Worm (Caenorhabditis elegans): ENCODE measurements around the gene K11D12.12.

Gene K11D12.12

ce11 chrV:5040925-5041324 is 11.1 kb upstream of the K11D12.12 start, which contains the start of gene K11D12.8:
Gene K11D12.8, minus strand, starts transcription at chrV:5041001.
- TF ChIP-seq xnd-1 (tag; optimal IDR thresholded peaks at IDR 0.05) (no peak), egrh-3 (GFP tag; IDR thresholded peaks at IDR 0.05) (no peak), Y56A3A.18 (GFP tag; IDR thresholded peaks at IDR 0.05) (no peak), rcor-1 (GFP tag; IDR thresholded peaks at IDR 0.05) (no peak), nhr-90 (tag; optimal IDR thresholded peaks at IDR 0.05) (no peak)

ce11 chrV:5046103-5046502 is 6.0 kb upstream of the K11D12.12 start, which contains the start of gene exc-14:
Gene exc-14, minus strand, starts transcription at chrV:5046203.
- TF ChIP-seq ztf-28 (GFP tag; IDR thresholded peaks at IDR 0.05) (no peak), rpc-1 (optimal IDR thresholded peaks at IDR 0.05) (no peak), rpc-1 (tag; optimal IDR thresholded peaks at IDR 0.05) (no peak), lin-40 (tag; optimal IDR thresholded peaks at IDR 0.05) (no peak)

DNA sequence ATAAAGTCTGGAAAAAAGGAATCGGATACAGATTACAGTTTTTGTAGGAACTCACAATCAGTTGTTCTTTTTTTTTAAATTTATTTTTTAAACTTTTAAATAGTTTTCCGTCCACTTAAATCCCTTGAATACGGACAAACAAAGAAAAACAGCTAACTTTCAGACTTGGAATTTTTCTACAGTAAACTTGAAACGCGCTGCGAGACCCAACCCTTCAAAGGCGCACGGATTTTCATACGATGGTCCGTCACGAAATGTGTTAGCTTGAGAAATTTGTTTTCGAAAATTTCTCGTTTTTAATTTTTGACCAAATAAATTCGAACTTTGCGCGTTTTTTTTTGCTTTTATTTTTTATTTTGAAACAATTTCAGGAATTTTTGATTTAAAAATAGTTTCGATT is 5.5 kb upstream of the K11D12.12 start:
- TF ChIP-seq hlh-26 (GFP tag; conservative IDR thresholded peaks at IDR 0.05) (no peak), gei-17 (GFP tag; optimal IDR thresholded peaks at IDR 0.05) (no peak), lsl-1 (GFP tag; optimal IDR thresholded peaks at IDR 0.05) (peak; percentile 42), nfyb-1 (GFP tag; IDR thresholded peaks at IDR 0.05) (no peak), F49E8.2 (tag; optimal IDR thresholded peaks at IDR 0.05; ENCODE audit: insufficient read depth) (no peak), nfya-1 (tag; optimal IDR thresholded peaks at IDR 0.05; ENCODE audit: borderline replicate concordance, insufficient read depth) (no peak), fkh-3 (tag; optimal IDR thresholded peaks at IDR 0.05) (no peak), lin-40 (tag; optimal IDR thresholded peaks at IDR 0.05) (no peak), madf-8 (GFP tag; conservative IDR thresholded peaks at IDR 0.05) (peak; percentile 68), ztf-25 (GFP tag; IDR thresholded peaks at IDR 0.05) (no peak), mcd-1 (GFP tag; IDR thresholded peaks at IDR 0.05) (no peak), xnd-1 (tag; optimal IDR thresholded peaks at IDR 0.05) (peak; percentile 58), mxl-1 (tag; optimal IDR thresholded peaks at IDR 0.05) (no peak), mes-4 (tag; optimal IDR thresholded peaks at IDR 0.05) (no peak), madf-3 (GFP tag; IDR thresholded peaks at IDR 0.05) (no peak), F33H1.4 (GFP tag; IDR thresholded peaks at IDR 0.05) (peak; percentile 60), egl-18 (GFP tag; IDR thresholded peaks at IDR 0.05) (no peak), cebp-2 (GFP tag; IDR thresholded peaks at IDR 0.05) (no peak), T26A5.8 (tag; optimal IDR thresholded peaks at IDR 0.05) (no peak)

DNA sequence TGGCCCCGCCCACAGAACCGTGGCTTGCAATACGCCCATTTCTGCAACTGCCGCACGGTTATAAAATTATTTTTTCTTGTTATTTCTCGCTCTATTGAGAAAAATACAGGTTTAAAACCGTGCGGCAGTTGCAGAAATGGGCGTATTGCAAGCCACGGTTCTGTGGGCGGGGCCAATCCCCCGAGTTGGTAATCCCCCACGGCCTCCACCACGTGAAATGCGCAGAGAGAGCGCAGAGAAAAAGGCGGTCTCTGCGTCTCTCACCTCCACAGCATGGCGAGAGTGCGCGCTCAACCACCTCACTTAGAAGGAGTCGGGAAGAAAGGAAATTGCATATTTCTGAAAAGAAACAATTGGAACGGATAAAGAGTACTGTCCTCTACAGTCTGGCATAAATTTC is 4.8 kb upstream of the K11D12.12 start:
- TF ChIP-seq C17E4.6 (GFP tag; IDR thresholded peaks at IDR 0.05) (peak; percentile 64), mcd-1 (GFP tag; IDR thresholded peaks at IDR 0.05) (peak; percentile 95), K11D2.4 (GFP tag; IDR thresholded peaks at IDR 0.05) (peak; percentile 92), F33H1.4 (GFP tag; IDR thresholded peaks at IDR 0.05) (peak; percentile 70), attf-6 (GFP tag; IDR thresholded peaks at IDR 0.05) (peak; percentile 15; the same call in 1 of the 2 replicates), madf-6 (GFP tag; IDR thresholded peaks at IDR 0.05) (peak; percentile 75), ceh-58 (GFP tag; IDR thresholded peaks at IDR 0.05) (0 out of 2 replicates have a peak, but pooled peaks have one; percentile 27), Y67H2A.10 (GFP tag; conservative IDR thresholded peaks at IDR 0.05) (0 out of 2 replicates have a peak, but pooled peaks have one; percentile 38), ztf-28 (GFP tag; IDR thresholded peaks at IDR 0.05) (peak; percentile 83), lin-26 (GFP tag; IDR thresholded peaks at IDR 0.05) (peak; percentile 66; the same call in 1 of the 2 replicates), hmg-20 (GFP tag; IDR thresholded peaks at IDR 0.05) (peak; percentile 81; the same call in 1 of the 2 replicates), nfyb-1 (GFP tag; IDR thresholded peaks at IDR 0.05) (peak; percentile 93), dox-1 (GFP tag; IDR thresholded peaks at IDR 0.05) (peak; percentile 95), egl-44 (GFP tag; IDR thresholded peaks at IDR 0.05) (peak; percentile 51; the same call in 1 of the 2 replicates), lir-1 (GFP tag; conservative IDR thresholded peaks at IDR 0.05) (peak; percentile 41; the same call in 1 of the 2 replicates), pbrm-1 (GFP tag; IDR thresholded peaks at IDR 0.05) (peak; percentile 95), attf-3 (GFP tag; conservative IDR thresholded peaks at IDR 0.05) (peak; percentile 68), let-526 (GFP tag; IDR thresholded peaks at IDR 0.05) (peak; percentile 82), madf-8 (GFP tag; conservative IDR thresholded peaks at IDR 0.05) (peak; percentile 60), ztf-18 (tag; optimal IDR thresholded peaks at IDR 0.05) (peak; percentile 78), hsf-1 (GFP tag; IDR thresholded peaks at IDR 0.05) (peak; percentile 25; the same call in 1 of the 2 replicates), ceh-91 (GFP tag; IDR thresholded peaks at IDR 0.05) (peak; percentile 79), egl-18 (GFP tag; IDR thresholded peaks at IDR 0.05) (peak; percentile 83)

All from whole organism, young adult.